Fruit fly (Drosophila melanogaster): ENCODE data around the gene CG14566.

The CG14566 gene

DNA sequence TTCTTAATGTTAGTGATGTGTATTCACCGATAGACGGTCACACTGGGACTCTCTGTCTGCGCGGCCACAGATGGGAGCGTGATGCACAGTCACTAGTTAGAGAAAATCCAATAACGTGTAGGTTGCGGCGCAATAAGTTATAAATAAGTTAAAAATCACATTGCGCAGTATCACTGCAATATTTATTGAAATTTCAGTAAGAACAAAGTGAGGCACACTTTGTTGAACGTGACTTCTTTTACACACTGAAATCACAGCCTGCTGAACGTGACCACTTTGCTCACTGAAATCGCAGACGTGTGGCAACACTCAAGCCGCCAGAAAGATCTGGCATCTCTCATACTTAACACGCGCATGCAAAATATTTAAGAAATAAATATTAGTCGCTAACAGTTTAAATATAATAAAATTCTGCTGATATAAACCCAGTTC lies 11.5 kb downstream of the CG14566 start, which contains the start of the genes CG11247 and Polr2H (continued):
- TF ChIP-seq gsb-n (tag; optimal IDR thresholded peaks at IDR 0.05): peak; percentile 72
- TF ChIP-seq CG17829 (tag; optimal IDR thresholded peaks at IDR 0.05): peak; percentile 89
- TF ChIP-seq Atf6 (GFP tag; IDR thresholded peaks at IDR 0.05): peak; percentile 85
- TF ChIP-seq CG10147 (GFP tag; optimal IDR thresholded peaks at IDR 0.05): peak; percentile 68
- TF ChIP-seq CG6854 (GFP tag; optimal IDR thresholded peaks at IDR 0.05): no peak
- 0 out of 3 replicates have a peak, but pooled peaks have one; percentile 34 for TF ChIP-seq z (GFP tag; IDR thresholded peaks at IDR 0.05)
- peak; percentile 81 for TF ChIP-seq GATAe (GFP tag; conservative IDR thresholded peaks at IDR 0.05)
- peak; percentile 85 for TF ChIP-seq CG13287 (GFP tag; IDR thresholded peaks at IDR 0.05; ENCODE audit: partially characterized antibody)
- no peak for TF ChIP-seq CG8478 (optimal IDR thresholded peaks at IDR 0.05)
- peak; percentile 94 for TF ChIP-seq CG12769 (tag; optimal IDR thresholded peaks at IDR 0.05)
- peak; percentile 93; the same call in 1 of the 2 replicates for TF ChIP-seq ranshi (GFP tag; IDR thresholded peaks at IDR 0.05)
- peak in 1 of 3 experiments; percentile 84 for TF ChIP-seq lola (GFP tag; optimal IDR thresholded peaks at IDR 0.05)
- TF ChIP-seq Meics (GFP tag; optimal IDR thresholded peaks at IDR 0.05): peak; percentile 79
- no peak for TF ChIP-seq abd-A (tag; optimal IDR thresholded peaks at IDR 0.05)
- TF ChIP-seq odd (GFP tag; optimal IDR thresholded peaks at IDR 0.05): peak; percentile 29
- peak; percentile 40; the same call in 1 of the 2 replicates for TF ChIP-seq crol (GFP tag; IDR thresholded peaks at IDR 0.05)
- peak; percentile 91 for TF ChIP-seq H15 (GFP tag; IDR thresholded peaks at IDR 0.05)
- peak; percentile 76 for TF ChIP-seq CrebB (tag; optimal IDR thresholded peaks at IDR 0.05)
- TF ChIP-seq Dip2 (GFP tag; IDR thresholded peaks at IDR 0.05): peak; percentile 41; the same call in 1 of the 2 replicates
- peak; percentile 94 for TF ChIP-seq Hr3 (GFP tag; optimal IDR thresholded peaks at IDR 0.05)
- peak; percentile 79; the same call in 1 of the 2 replicates for TF ChIP-seq toy (GFP tag; IDR thresholded peaks at IDR 0.05)
- peak; percentile 40 for TF ChIP-seq cwo (GFP tag; optimal IDR thresholded peaks at IDR 0.05)
- peak; percentile 86 for TF ChIP-seq CG10209 (GFP tag; optimal IDR thresholded peaks at IDR 0.05)
- TF ChIP-seq nom (GFP tag; optimal IDR thresholded peaks at IDR 0.05): no peak
- TF ChIP-seq CG4854 (GFP tag; optimal IDR thresholded peaks at IDR 0.05): peak; percentile 83
- TF ChIP-seq CG11093 (GFP tag; IDR thresholded peaks at IDR 0.05): peak; percentile 92
- no peak for TF ChIP-seq br (optimal IDR thresholded peaks at IDR 0.05)
- peak; percentile 96 for TF ChIP-seq pho (GFP tag; optimal IDR thresholded peaks at IDR 0.05)
- TF ChIP-seq CG14710 (tag; optimal IDR thresholded peaks at IDR 0.05): peak; percentile 97
- TF ChIP-seq CG10565 (GFP tag; optimal IDR thresholded peaks at IDR 0.05): peak; percentile 76
- TF ChIP-seq CG11398 (GFP tag; optimal IDR thresholded peaks at IDR 0.05): peak; percentile 81
- TF ChIP-seq sens-2 (GFP tag; IDR thresholded peaks at IDR 0.05): peak; percentile 72; the same call in 1 of the 2 replicates
- TF ChIP-seq prd (optimal IDR thresholded peaks at IDR 0.05): no peak
- peak; percentile 97 for TF ChIP-seq prd (GFP tag; IDR thresholded peaks at IDR 0.05)
- peak; percentile 19 for TF ChIP-seq CG9437 (GFP tag; optimal IDR thresholded peaks at IDR 0.05)
- TF ChIP-seq caup (GFP tag; optimal IDR thresholded peaks at IDR 0.05; ENCODE audit: severe bottlenecking): peak; percentile 77
- peak; percentile 91 for TF ChIP-seq klu (GFP tag; IDR thresholded peaks at IDR 0.05)
- TF ChIP-seq Hr78 (GFP tag; optimal IDR thresholded peaks at IDR 0.05): no peak
- peak; percentile 72 for TF ChIP-seq dmrt99B (tag; optimal IDR thresholded peaks at IDR 0.05)
- peak; percentile 85 for TF ChIP-seq zen (tag; optimal IDR thresholded peaks at IDR 0.05)
- TF ChIP-seq psq (GFP tag; optimal IDR thresholded peaks at IDR 0.05): peak; percentile 71
- peak; percentile 95 for TF ChIP-seq dm (GFP tag; optimal IDR thresholded peaks at IDR 0.05)
- peak; percentile 93 for TF ChIP-seq maf-S (GFP tag; optimal IDR thresholded peaks at IDR 0.05)
- TF ChIP-seq Ssrp (tag; optimal IDR thresholded peaks at IDR 0.05): peak; percentile 89
- peak; percentile 94 for TF ChIP-seq CG9817 (tag; optimal IDR thresholded peaks at IDR 0.05)
- peak; percentile 94 for TF ChIP-seq CG14441 (GFP tag; IDR thresholded peaks at IDR 0.05)
- TF ChIP-seq gcm2 (GFP tag; optimal IDR thresholded peaks at IDR 0.05): peak; percentile 68
- peak; percentile 84 for TF ChIP-seq her (GFP tag; optimal IDR thresholded peaks at IDR 0.05)
- peak; percentile 83 for TF ChIP-seq Myb (GFP tag; optimal IDR thresholded peaks at IDR 0.05)
- TF ChIP-seq CG9727 (GFP tag; optimal IDR thresholded peaks at IDR 0.05): peak; percentile 83
